Worm (Caenorhabditis elegans): Measurements from ENCODE around the gene F26A1.4.
"Not testable (repeated sequence)": the region's sequence is repeated elsewhere in the genome, so short reads cannot be mapped to it uniquely, and the experiment has no call there.

The F26A1.4 gene

DNA sequence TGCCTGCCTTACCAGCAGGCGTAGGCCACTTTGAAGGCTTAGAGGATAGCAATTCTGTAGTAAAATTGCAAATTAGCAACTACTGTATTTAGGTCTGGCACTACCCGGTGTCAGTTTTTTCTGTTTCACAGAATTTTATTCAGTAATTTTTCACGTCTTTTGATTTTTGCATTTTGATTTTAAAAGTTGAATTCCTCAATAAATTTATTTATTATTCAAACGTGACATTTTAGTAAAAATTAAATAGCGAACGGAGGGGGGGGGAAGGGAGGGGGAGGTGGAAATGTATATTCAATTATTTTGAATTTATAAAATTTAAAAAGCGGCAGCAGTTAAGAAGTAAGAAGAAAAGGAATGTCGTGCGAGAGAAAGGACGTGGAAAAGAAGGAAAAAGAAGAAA, at the start of gene F26A1.4:
Gene F26A1.4, plus strand, starts transcription at position 301 of the 400 bp plus-strand sequence.
- no peak for TF ChIP-seq ceh-36 (tag; optimal IDR thresholded peaks at IDR 0.05)
- no peak for TF ChIP-seq aly-1 (tag; optimal IDR thresholded peaks at IDR 0.05)
- TF ChIP-seq hmg-4 (GFP tag; optimal IDR thresholded peaks at IDR 0.05), result no peak
- no peak for TF ChIP-seq hnd-1 (tag; optimal IDR thresholded peaks at IDR 0.05)
- no peak for TF ChIP-seq tbx-37 (GFP tag; conservative IDR thresholded peaks at IDR 0.05)

DNA sequence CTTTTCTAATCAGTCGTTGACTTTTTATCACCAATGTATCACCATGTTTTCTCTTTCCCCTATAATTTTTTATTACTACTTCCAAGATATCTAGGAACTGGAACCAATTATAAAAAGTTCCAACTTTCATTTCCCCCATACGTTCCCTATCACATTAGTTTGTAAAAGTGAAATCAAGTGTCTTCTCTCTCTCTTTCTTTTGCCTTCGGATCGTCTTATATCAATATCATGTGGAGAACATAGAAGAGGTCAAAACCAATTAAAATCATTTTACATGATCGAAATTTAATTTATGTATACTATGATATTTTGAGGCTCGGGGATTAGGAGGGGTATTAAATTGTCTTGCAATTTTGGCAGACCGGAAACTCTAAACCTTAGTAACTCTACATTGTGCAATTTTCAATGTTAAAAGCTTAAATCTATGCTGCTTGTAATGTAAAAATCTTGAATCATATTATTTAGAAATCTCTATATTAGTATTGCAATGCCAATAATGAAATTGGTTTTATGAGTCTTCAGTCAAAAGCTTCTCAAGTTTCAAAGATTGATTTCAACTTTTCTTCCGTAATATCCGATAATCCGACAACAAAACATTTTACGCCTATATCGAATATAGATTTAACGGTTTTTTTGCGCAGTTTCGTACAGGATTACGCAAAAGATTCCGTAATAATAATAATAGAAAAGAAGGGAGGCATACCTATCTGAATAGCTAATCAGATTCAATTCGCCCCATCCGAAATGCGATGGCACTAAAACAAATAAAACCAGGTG, 49.3 kb upstream of the F26A1.4 start:
- TF ChIP-seq scrt-1 (GFP tag; IDR thresholded peaks at IDR 0.05) (no peak), sea-1 (GFP tag; conservative IDR thresholded peaks at IDR 0.05) (no peak), hmg-4 (GFP tag; optimal IDR thresholded peaks at IDR 0.05) (no peak), ceh-36 (tag; optimal IDR thresholded peaks at IDR 0.05) (no peak), B0310.2 (tag; optimal IDR thresholded peaks at IDR 0.05) (no peak), aly-1 (tag; optimal IDR thresholded peaks at IDR 0.05) (no peak), ets-7 (tag; optimal IDR thresholded peaks at IDR 0.05) (no peak)

DNA sequence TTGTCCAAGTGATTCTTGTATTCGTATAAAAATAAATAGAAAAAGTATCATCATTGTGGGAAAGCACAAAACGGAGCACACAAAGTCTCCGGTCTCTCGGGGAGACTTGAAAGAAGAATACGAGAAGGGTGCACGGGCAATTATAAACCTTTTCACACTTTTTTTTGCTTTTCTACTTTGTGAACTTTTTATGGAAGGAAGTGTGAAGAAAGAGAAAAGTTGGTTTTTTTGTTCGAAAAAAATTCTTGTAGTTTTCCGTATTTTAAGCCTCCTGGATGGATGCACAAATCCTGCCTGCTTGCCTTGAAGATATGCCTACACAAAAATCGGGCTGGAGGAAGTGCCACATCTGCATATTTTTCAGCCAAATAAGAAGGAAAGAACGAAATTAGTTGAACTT, 39.3 kb upstream of the F26A1.4 start, which contains the start of gene B0393.7:
Gene B0393.7, minus strand, starts transcription at position 101 of the 400 bp plus-strand sequence.
- no peak for TF ChIP-seq tra-4 (tag; optimal IDR thresholded peaks at IDR 0.05)
- TF ChIP-seq tbx-11 (GFP tag; IDR thresholded peaks at IDR 0.05), result no peak
- TF ChIP-seq pes-1 (GFP tag; IDR thresholded peaks at IDR 0.05), result no peak
- TF ChIP-seq F13C5.2 (tag; optimal IDR thresholded peaks at IDR 0.05), result no peak
- no peak for TF ChIP-seq ama-1 (optimal IDR thresholded peaks at IDR 0.05)
- TF ChIP-seq ets-7 (tag; optimal IDR thresholded peaks at IDR 0.05), result no peak
- no peak for TF ChIP-seq sea-1 (GFP tag; conservative IDR thresholded peaks at IDR 0.05)
- no peak for TF ChIP-seq tbx-37 (GFP tag; conservative IDR thresholded peaks at IDR 0.05)
- TF ChIP-seq hnd-1 (tag; optimal IDR thresholded peaks at IDR 0.05), result no peak
- no peak for TF ChIP-seq ceh-36 (tag; optimal IDR thresholded peaks at IDR 0.05)
- no peak for TF ChIP-seq flt-1 (GFP tag; IDR thresholded peaks at IDR 0.05)
- no peak for TF ChIP-seq aly-1 (tag; optimal IDR thresholded peaks at IDR 0.05)

DNA sequence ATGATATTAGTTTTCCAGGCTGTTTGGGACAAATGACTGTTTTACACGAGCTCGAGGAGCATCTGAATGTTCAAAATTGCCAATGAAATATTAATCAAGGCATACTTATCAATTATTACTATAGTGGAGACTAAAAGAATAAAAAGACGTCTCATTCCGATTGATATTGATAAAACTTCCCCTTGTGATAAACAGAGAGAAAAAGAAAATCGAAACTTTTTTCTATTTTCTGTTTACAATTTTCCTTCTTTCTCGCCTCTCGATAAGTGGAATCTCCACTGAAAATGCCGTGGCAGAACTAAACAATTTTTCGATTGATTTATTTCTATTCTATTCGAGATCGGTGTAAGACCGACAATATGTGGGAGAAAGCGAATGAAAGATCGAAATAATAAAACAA, 37.5 kb upstream of the F26A1.4 start, which contains the start of gene B0393.9:
Gene B0393.9, minus strand, starts transcription at position 303 of the 400 bp plus-strand sequence.
- no peak for TF ChIP-seq hmg-4 (GFP tag; optimal IDR thresholded peaks at IDR 0.05)
- no peak for TF ChIP-seq F13C5.2 (tag; optimal IDR thresholded peaks at IDR 0.05)
- TF ChIP-seq tra-4 (tag; optimal IDR thresholded peaks at IDR 0.05), result no peak
- TF ChIP-seq flt-1 (GFP tag; IDR thresholded peaks at IDR 0.05), result no peak
- no peak for TF ChIP-seq sea-1 (GFP tag; conservative IDR thresholded peaks at IDR 0.05)
- no peak for TF ChIP-seq hnd-1 (tag; optimal IDR thresholded peaks at IDR 0.05)
- TF ChIP-seq ceh-13 (GFP tag; optimal IDR thresholded peaks at IDR 0.05), result no peak
- no peak for TF ChIP-seq pes-1 (GFP tag; IDR thresholded peaks at IDR 0.05)
- no peak for TF ChIP-seq tbx-11 (GFP tag; IDR thresholded peaks at IDR 0.05)
- no peak for TF ChIP-seq hmbx-1 (tag; optimal IDR thresholded peaks at IDR 0.05)
- no peak for TF ChIP-seq tbx-37 (GFP tag; conservative IDR thresholded peaks at IDR 0.05)
- no peak for TF ChIP-seq ama-1 (optimal IDR thresholded peaks at IDR 0.05)
- no peak for TF ChIP-seq scrt-1 (GFP tag; IDR thresholded peaks at IDR 0.05)

DNA sequence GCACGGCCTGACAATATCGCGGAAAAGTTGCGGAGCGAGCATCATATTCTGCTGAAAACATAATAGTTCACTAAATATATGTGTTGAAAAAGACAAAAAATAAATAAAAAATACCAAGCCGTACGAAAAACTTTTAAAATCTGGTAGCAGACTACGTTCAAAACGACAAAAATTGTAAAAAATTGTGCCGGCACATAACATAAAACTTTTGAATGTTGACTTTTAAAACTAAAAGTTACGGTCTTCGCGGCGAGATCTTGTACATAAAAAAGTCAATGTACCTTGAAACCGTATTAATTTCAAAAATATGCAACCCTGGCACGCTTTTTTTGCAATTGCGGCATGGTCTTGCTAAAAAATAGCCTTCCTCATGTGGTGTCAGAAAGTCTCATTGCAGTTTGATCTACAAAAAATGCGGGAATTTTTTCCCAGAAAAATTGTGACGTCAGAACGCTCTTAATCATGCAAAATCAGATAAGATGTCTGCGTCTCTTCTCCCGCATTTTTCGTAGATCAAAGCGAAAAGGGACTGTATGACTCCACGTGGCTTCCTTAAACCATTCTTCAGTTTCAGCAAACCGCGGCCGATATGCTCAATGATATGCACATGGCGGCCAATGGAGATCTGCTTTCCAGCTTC, 35.3 kb upstream of the F26A1.4 start, which contains the start of the genes gex-5 and C38D4.10:
Gene gex-5, minus strand, starts transcription at position 51 of the 640 bp plus-strand sequence.
Gene C38D4.10, plus strand, starts transcription at position 590 of the 640 bp plus-strand sequence.
- TF ChIP-seq hmg-4 (GFP tag; optimal IDR thresholded peaks at IDR 0.05); sea-1 (GFP tag; conservative IDR thresholded peaks at IDR 0.05); ceh-36 (tag; optimal IDR thresholded peaks at IDR 0.05): not testable (repeated sequence)

DNA sequence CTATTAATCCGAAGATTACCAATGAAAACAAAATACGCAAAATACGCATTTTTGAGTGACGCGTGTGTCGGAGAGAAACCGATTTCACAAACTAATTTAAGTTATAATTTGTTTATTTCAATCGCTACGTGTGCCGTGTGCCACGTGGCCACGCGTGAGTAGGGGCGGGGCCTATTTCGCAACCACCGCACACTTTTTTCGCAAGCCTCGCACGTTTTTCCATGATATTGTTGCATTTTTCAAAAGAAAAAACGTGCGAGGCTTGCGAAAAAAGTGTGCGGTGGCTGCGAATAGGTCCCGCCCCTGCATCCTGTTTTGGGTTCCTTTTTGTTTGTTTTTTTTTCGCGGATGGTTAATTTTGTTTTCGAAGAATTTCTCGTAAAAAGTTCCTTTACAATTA, 32.2 kb upstream of the F26A1.4 start, which contains the start of gene enu-3.2:
Gene enu-3.2, minus strand, starts transcription at position 105 of the 400 bp plus-strand sequence.
- not testable (repeated sequence) for TF ChIP-seq ama-1 (optimal IDR thresholded peaks at IDR 0.05); ceh-13 (GFP tag; optimal IDR thresholded peaks at IDR 0.05); flt-1 (GFP tag; IDR thresholded peaks at IDR 0.05)

DNA sequence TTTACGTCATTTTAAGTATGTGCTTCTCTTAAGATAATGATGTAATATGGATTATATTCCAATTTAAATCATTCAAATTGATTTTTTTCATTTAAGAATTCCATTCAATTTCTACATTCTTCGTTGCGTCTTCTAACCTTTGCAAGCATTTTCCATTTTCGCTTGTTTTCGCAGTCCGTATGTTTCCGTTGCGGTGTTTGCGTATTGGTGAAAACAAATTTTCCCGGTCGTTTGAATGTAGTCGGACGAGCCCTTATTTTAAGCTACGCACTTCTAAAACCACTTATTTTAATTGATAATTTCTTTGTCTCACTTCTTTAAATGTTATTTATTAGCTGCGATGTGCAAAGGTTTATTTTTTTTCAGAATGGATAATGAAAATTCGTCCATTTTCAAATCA, 31.6 kb upstream of the F26A1.4 start, which contains the start of gene mel-28:
Gene mel-28, plus strand, starts transcription at position 367 of the 400 bp plus-strand sequence.
- TF ChIP-seq tbx-37 (GFP tag; conservative IDR thresholded peaks at IDR 0.05) (no peak), hmbx-1 (tag; optimal IDR thresholded peaks at IDR 0.05) (no peak), B0310.2 (tag; optimal IDR thresholded peaks at IDR 0.05) (no peak), ceh-36 (tag; optimal IDR thresholded peaks at IDR 0.05) (no peak), sea-1 (GFP tag; conservative IDR thresholded peaks at IDR 0.05) (no peak), tbx-11 (GFP tag; IDR thresholded peaks at IDR 0.05) (no peak), flt-1 (GFP tag; IDR thresholded peaks at IDR 0.05) (no peak), tra-4 (tag; optimal IDR thresholded peaks at IDR 0.05) (no peak), hnd-1 (tag; optimal IDR thresholded peaks at IDR 0.05) (no peak), aly-1 (tag; optimal IDR thresholded peaks at IDR 0.05) (no peak), ceh-13 (GFP tag; optimal IDR thresholded peaks at IDR 0.05) (no peak), pes-1 (GFP tag; IDR thresholded peaks at IDR 0.05) (no peak), hmg-4 (GFP tag; optimal IDR thresholded peaks at IDR 0.05) (no peak), ets-7 (tag; optimal IDR thresholded peaks at IDR 0.05) (no peak), scrt-1 (GFP tag; IDR thresholded peaks at IDR 0.05) (no peak)
